Worm (Caenorhabditis elegans): ENCODE measurements around the gene C07A9.13.

DNA sequence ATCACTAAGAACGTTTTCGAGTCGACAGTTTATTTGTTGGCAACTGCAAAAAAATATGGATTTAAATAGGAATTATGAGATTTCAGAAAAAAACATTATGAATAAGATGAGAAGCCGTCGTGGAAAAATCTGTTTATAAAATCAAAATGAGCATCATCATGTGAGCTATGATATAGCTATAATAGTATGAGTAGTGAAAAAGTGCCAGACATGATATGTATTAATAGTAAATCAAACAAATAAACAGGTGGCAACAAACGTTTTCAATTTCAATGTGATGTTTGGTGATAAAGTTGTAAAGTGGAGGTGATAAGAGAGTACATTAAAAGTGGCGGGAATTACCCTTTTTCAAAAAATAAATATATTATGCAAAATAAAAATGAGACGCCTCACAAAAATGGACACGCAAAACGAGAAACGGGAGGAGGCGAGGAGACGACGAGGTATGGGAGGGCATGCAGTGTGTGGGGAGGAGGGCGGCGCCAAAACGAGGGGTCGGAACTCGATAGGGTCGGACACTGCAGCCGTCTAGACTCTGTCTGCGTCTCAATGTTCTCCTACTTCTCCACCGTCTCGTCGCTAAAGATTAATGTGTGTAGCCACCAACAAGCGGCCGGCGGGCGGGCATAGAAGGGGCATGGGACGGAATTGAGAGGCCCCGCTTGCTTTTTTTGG lies 13.4 kb downstream of the C07A9.13 start, which contains the start of gene C07A9.9:
- no peak for TF ChIP-seq cog-1 (tag; optimal IDR thresholded peaks at IDR 0.05)
- no peak for TF ChIP-seq klf-2 (GFP tag; conservative IDR thresholded peaks at IDR 0.05)
- TF ChIP-seq med-1 (GFP tag; optimal IDR thresholded peaks at IDR 0.05; ENCODE audit: insufficient read depth) = no peak
- no peak for TF ChIP-seq ztf-23 (GFP tag; IDR thresholded peaks at IDR 0.05)
